Worm (Caenorhabditis elegans): ENCODE results near the gene nas-17.

DNA sequence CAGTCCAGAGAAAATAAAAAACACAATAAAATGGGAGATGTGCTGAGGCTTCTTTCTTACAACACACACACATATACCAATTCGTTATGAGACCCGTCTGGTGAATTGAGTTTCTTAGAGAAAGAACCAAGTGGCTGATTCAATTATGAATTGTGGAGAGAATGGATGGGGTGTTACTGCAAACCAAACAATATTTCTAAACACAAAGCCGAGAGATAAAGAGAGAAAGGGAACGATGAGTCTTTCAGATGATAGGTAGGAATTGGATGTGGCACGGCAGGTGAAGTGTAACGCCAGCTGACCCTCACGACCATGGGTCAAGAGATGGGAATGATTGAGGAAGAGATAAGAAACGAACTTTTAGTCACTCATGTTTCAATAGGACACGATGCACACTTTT, 47.6 kb downstream of the nas-17 start, which contains the start of gene mig-17:
- TF ChIP-seq lir-3 (tag; optimal IDR thresholded peaks at IDR 0.05; ENCODE audit: poor library complexity) (no peak), ama-1 (optimal IDR thresholded peaks at IDR 0.05) (no peak)

All from whole organism, L1 larva.